Fruit fly (Drosophila melanogaster) whole organism, wandering third instar larva: Measurements from ENCODE around the gene Cys.

Experiments
- Abd-B ChIP-seq: fragments of >200 bp; optimal IDR thresholded peaks from 2 replicates; lab custom pipeline; 2017; ENCODE audit warnings: missing biosample characterization, missing genetic modification characterization
- CG32264 ChIP-seq: fragments of 200-800 bp; sonication (Bioruptor generic); optimal IDR thresholded peaks from 2 replicates; lab custom pipeline; 2016; ENCODE audit warnings: missing biosample characterization, missing genetic modification characterization
- CG9705 ChIP-seq: fragments of 200-800 bp; sonication (Bioruptor generic); optimal IDR thresholded peaks from 2 replicates; lab custom pipeline; 2018; ENCODE audit warnings: missing biosample characterization, mild to moderate bottlenecking, missing genetic modification characterization
- CrebA ChIP-seq: fragments of 200-800 bp; sonication (Bioruptor generic); optimal IDR thresholded peaks from 2 replicates; lab custom pipeline; 2016; ENCODE audit warnings: missing biosample characterization, mild to moderate bottlenecking, missing genetic modification characterization, borderline replicate concordance
- Dif ChIP-seq: fragments of 200-275, 200-300 bp; sonication (Bioruptor generic); optimal IDR thresholded peaks from 2 replicates; lab custom pipeline; 2018; ENCODE audit warnings: missing biosample characterization, missing genetic modification characterization; ENCODE audit not compliant: partially characterized antibody
- GATAd ChIP-seq: sonication (Bioruptor generic); optimal IDR thresholded peaks from 2 replicates; lab custom pipeline; 2016; ENCODE audit warnings: missing biosample characterization, missing genetic modification characterization
- HLH106 ChIP-seq: fragments of 200-800 bp; optimal IDR thresholded peaks from 3 replicates; lab custom pipeline; 2019; ENCODE audit warnings: missing biosample characterization, mild to moderate bottlenecking, missing genetic modification characterization, moderate library complexity
- Jra ChIP-seq: sonication (Bioruptor generic); optimal IDR thresholded peaks from 2 replicates; lab custom pipeline; 2016; ENCODE audit warnings: missing biosample characterization, missing genetic modification characterization
- Mio ChIP-seq: sonication (Bioruptor generic); optimal IDR thresholded peaks from 2 replicates; lab custom pipeline; 2016; ENCODE audit warnings: missing biosample characterization, missing genetic modification characterization
- Myc ChIP-seq: fragments of >200 bp; optimal IDR thresholded peaks from 2 replicates; lab custom pipeline; 2017
- N ChIP-seq: fragments of >200 bp; optimal IDR thresholded peaks from 2 replicates; lab custom pipeline; 2018; ENCODE audit warnings: missing biosample characterization, missing external identifiers, missing genetic modification characterization
- OdsH ChIP-seq: fragments of 200-800 bp; sonication (Bioruptor generic); optimal IDR thresholded peaks from 2 replicates; lab custom pipeline; 2016; ENCODE audit warnings: missing biosample characterization, mild to moderate bottlenecking, missing genetic modification characterization
- Rel ChIP-seq, 2 experiments: fragments of 200-800 bp; sonication (Bioruptor generic) in 1 of 2; optimal IDR thresholded peaks; 2 replicates in 1 of 2; 3 replicates in 1 of 2; lab custom pipeline; 2016 to 2019; ENCODE audit warnings: mild to moderate bottlenecking in 2 of 2, missing biosample characterization in 2 of 2, missing genetic modification characterization in 2 of 2, moderate library complexity in 1 of 2
- Vsx2 ChIP-seq: fragments of 200-300, 225-300 bp; sonication (Bioruptor generic); optimal IDR thresholded peaks from 2 replicates; lab custom pipeline; 2018; ENCODE audit warnings: missing biosample characterization, missing genetic modification characterization; ENCODE audit not compliant: partially characterized antibody
- br ChIP-seq: fragments of 200-800 bp; sonication (Bioruptor generic); optimal IDR thresholded peaks from 2 replicates; lab custom pipeline; 2016; ENCODE audit warnings: missing biosample characterization, missing genetic modification characterization
- brk ChIP-seq: fragments of 200-800 bp; sonication (Bioruptor generic); optimal IDR thresholded peaks from 2 replicates; lab custom pipeline; 2016; ENCODE audit warnings: missing biosample characterization, mild to moderate bottlenecking, missing genetic modification characterization
- dmrt93B ChIP-seq: fragments of 200-800 bp; sonication (Bioruptor generic); optimal IDR thresholded peaks from 2 replicates; lab custom pipeline; 2018; ENCODE audit warnings: missing biosample characterization, mild to moderate bottlenecking, missing genetic modification characterization
- ey ChIP-seq: fragments of 200-800 bp; sonication (Bioruptor generic); optimal IDR thresholded peaks from 2 replicates; lab custom pipeline; 2016; ENCODE audit warnings: missing biosample characterization, missing genetic modification characterization
- foxo ChIP-seq, 2 experiments: fragments of 200-800 bp; sonication (Bioruptor generic); optimal IDR thresholded peaks; 2 replicates in 1 of 2; 3 replicates in 1 of 2; lab custom pipeline; 2016 to 2017; ENCODE audit warnings: missing biosample characterization in 2 of 2, missing genetic modification characterization in 2 of 2
- fru ChIP-seq: fragments of 200-800 bp; sonication (Bioruptor generic); optimal IDR thresholded peaks from 3 replicates; lab custom pipeline; 2016; ENCODE audit warnings: missing biosample characterization, mild to moderate bottlenecking, missing genetic modification characterization
- h ChIP-seq: fragments of 200-800 bp; sonication (Bioruptor generic); optimal IDR thresholded peaks from 3 replicates; lab custom pipeline; 2016; ENCODE audit warnings: missing biosample characterization, mild to moderate bottlenecking, missing genetic modification characterization
- jim ChIP-seq: fragments of 175-275, 200-325 bp; sonication (Bioruptor generic); optimal IDR thresholded peaks from 2 replicates; lab custom pipeline; 2016; ENCODE audit warnings: missing biosample characterization, mild to moderate bottlenecking, missing genetic modification characterization
- lola ChIP-seq: fragments of >200 bp; optimal IDR thresholded peaks from 2 replicates; lab custom pipeline; 2017; ENCODE audit warnings: missing biosample characterization, missing genetic modification characterization
- pan ChIP-seq: fragments of >200 bp; optimal IDR thresholded peaks from 2 replicates; lab custom pipeline; 2017
- psq ChIP-seq: fragments of 200-800 bp; sonication (Bioruptor generic); optimal IDR thresholded peaks from 3 replicates; lab custom pipeline; 2017; ENCODE audit warnings: missing biosample characterization, mild to moderate bottlenecking, missing genetic modification characterization, moderate library complexity
- rgr ChIP-seq: fragments of 200-800 bp; sonication (Bioruptor generic); optimal IDR thresholded peaks from 3 replicates; lab custom pipeline; 2016; ENCODE audit warnings: missing biosample characterization, mild to moderate bottlenecking, missing genetic modification characterization
- sv ChIP-seq: fragments of 200-800 bp; sonication (Bioruptor generic); optimal IDR thresholded peaks from 3 replicates; lab custom pipeline; 2016; ENCODE audit warnings: missing biosample characterization, missing genetic modification characterization
- tai ChIP-seq: sonication (Bioruptor generic); optimal IDR thresholded peaks from 2 replicates; lab custom pipeline; 2016; ENCODE audit warnings: missing biosample characterization, missing genetic modification characterization
- usp ChIP-seq: fragments of >200 bp; optimal IDR thresholded peaks from 2 replicates; lab custom pipeline; 2017; ENCODE audit warnings: missing biosample characterization, missing genetic modification characterization
- woc ChIP-seq: sonication (Bioruptor generic); optimal IDR thresholded peaks from 2 replicates; lab custom pipeline; 2016; ENCODE audit warnings: missing biosample characterization, mild to moderate bottlenecking, missing genetic modification characterization

The Cys gene

dm6 chr3R:14567796-14568195, 1.6 kb downstream of the Cys start:
- no peak for TF ChIP-seq usp (GFP tag; lab: Kevin White, UChicago)
- TF ChIP-seq rgr (GFP tag; lab: Kevin White, UChicago) = no peak
- no peak for TF ChIP-seq brk (GFP tag; lab: Kevin White, UChicago)
- TF ChIP-seq fru = no peak
- TF ChIP-seq ey = no peak
- no peak for TF ChIP-seq psq (GFP tag; lab: Kevin White, UChicago)
- TF ChIP-seq pan (lab: Kevin White, UChicago) = no peak
- no peak for TF ChIP-seq CG32264 (GFP tag; lab: Kevin White, UChicago)
- no peak for TF ChIP-seq CG9705 (GFP tag; lab: Kevin White, UChicago)
- no peak for TF ChIP-seq CrebA (GFP tag; lab: Kevin White, UChicago)
- no peak for TF ChIP-seq sv (GFP tag; lab: Kevin White, UChicago)
- TF ChIP-seq foxo (GFP tag; optimal IDR thresholded peaks at IDR 0.05; lab: Kevin White, UChicago) = no peak
- TF ChIP-seq N (GFP tag; lab: Kevin White, UChicago) = no peak
- TF ChIP-seq tai = no peak

- no peak for TF ChIP-seq Mio (GFP tag; lab: Kevin White, UChicago)
- TF ChIP-seq dmrt93B (GFP tag; lab: Kevin White, UChicago) = no peak
- no peak for TF ChIP-seq lola
- TF ChIP-seq h = no peak
- no peak for TF ChIP-seq Dif (GFP tag; lab: Kevin White, UChicago)
- TF ChIP-seq, all 38 proteins: peak for 0
Measured at dm6 chr3R:14567329-14567728, 2.1 kb downstream of the Cys start, which contains the start of gene CG31313. CG31313 (minus strand) TSS chr3R:14567429.

- peak; percentile 63 for TF ChIP-seq Dif (GFP tag; lab: Kevin White, UChicago)
- no peak for TF ChIP-seq woc (GFP tag; lab: Kevin White, UChicago)
- no peak for TF ChIP-seq HLH106 (tag; lab: Kevin White, UChicago)
Measured at dm6 chr3R:14565065-14565977, 4.1 kb downstream of the Cys start, which contains the start of gene CG14852. CG14852 (plus strand) TSS chr3R:14565927.

dm6 chr3R:14564705-14565064, 4.8 kb downstream of the Cys start, which contains the start of gene CG8087:
CG8087 (minus strand) TSS chr3R:14564805.
- no peak for TF ChIP-seq Jra (GFP tag; lab: Kevin White, UChicago)
- TF ChIP-seq N (GFP tag; lab: Kevin White, UChicago) = no peak
- TF ChIP-seq Abd-B (GFP tag; lab: Kevin White, UChicago) = no peak
- no peak for TF ChIP-seq fru
- no peak for TF ChIP-seq HLH106 (tag; lab: Kevin White, UChicago)
- no peak for TF ChIP-seq Myc (lab: Kevin White, UChicago)
- TF ChIP-seq CG32264 (GFP tag; lab: Kevin White, UChicago) = no peak
- no peak for TF ChIP-seq br (GFP tag; lab: Kevin White, UChicago)
- no peak for TF ChIP-seq CG9705 (GFP tag; lab: Kevin White, UChicago)
- TF ChIP-seq lola = no peak
- TF ChIP-seq tai = no peak
- no peak for TF ChIP-seq h
- no peak for TF ChIP-seq jim (GFP tag; lab: Kevin White, UChicago)
- no peak for TF ChIP-seq dmrt93B (GFP tag; lab: Kevin White, UChicago)
- TF ChIP-seq GATAd = no peak
- TF ChIP-seq foxo (GFP tag; optimal IDR thresholded peaks at IDR 0.05; lab: Kevin White, UChicago) = no peak
- no peak for TF ChIP-seq Rel (GFP tag; optimal IDR thresholded peaks at IDR 0.05; lab: Kevin White, UChicago)
- no peak for TF ChIP-seq Rel (tag; optimal IDR thresholded peaks at IDR 0.05; lab: Kevin White, UChicago)
- TF ChIP-seq ey = no peak

dm6 chr3R:14562040-14562439, 7.4 kb downstream of the Cys start, which contains the start of gene CG14851:
CG14851 (plus strand) TSS chr3R:14562340.
- TF ChIP-seq jim (GFP tag; lab: Kevin White, UChicago) (no peak), psq (GFP tag; lab: Kevin White, UChicago) (no peak), lola (no peak), Vsx2 (no peak), br (GFP tag; lab: Kevin White, UChicago) (no peak), dmrt93B (GFP tag; lab: Kevin White, UChicago) (no peak), Abd-B (GFP tag; lab: Kevin White, UChicago) (no peak), OdsH (GFP tag; lab: Kevin White, UChicago) (no peak), HLH106 (tag; lab: Kevin White, UChicago) (no peak), CG32264 (GFP tag; lab: Kevin White, UChicago) (no peak)
